Worm (Caenorhabditis elegans) whole organism, mixed stage, embryonic: Measurements from ENCODE around the gene srj-24.

Experiments
- M03D4.4 ChIP-seq: sonication (generic microtip); optimal IDR thresholded peaks from 2 replicates; lab custom pipeline; 2017; ENCODE audit warnings: mild to moderate bottlenecking, missing genetic modification characterization, missing compliant biosample characterization
- bed-3 ChIP-seq: fragments of 200-800 bp; sonication (Bioruptor generic); optimal IDR thresholded peaks from 3 replicates; lab custom pipeline; 2018; ENCODE audit warnings: mild to moderate bottlenecking, missing genetic modification characterization, moderate library complexity, missing compliant biosample characterization
- blmp-1 ChIP-seq: fragments of 150-350 bp; optimal IDR thresholded peaks from 2 replicates; lab custom pipeline; 2014; ENCODE audit warnings: missing biosample characterization, missing genetic modification characterization
- ceh-39 ChIP-seq: fragments of 150-350 bp; optimal IDR thresholded peaks from 2 replicates; lab custom pipeline; 2014; ENCODE audit warnings: missing biosample characterization, missing genetic modification characterization
- ceh-43 ChIP-seq: fragments of 200-800 bp; sonication (Bioruptor generic); optimal IDR thresholded peaks from 2 replicates; lab custom pipeline; 2018; ENCODE audit warnings: mild to moderate bottlenecking, missing genetic modification characterization, moderate library complexity, missing compliant biosample characterization
- ceh-83 ChIP-seq: fragments of 200-800 bp; sonication (Bioruptor generic); optimal IDR thresholded peaks from 2 replicates; lab custom pipeline; 2018; ENCODE audit warnings: mild to moderate bottlenecking, missing genetic modification characterization, missing compliant biosample characterization
- ces-1 ChIP-seq: fragments of 150-350 bp; optimal IDR thresholded peaks from 2 replicates; lab custom pipeline; 2014; ENCODE audit warnings: missing biosample characterization, missing genetic modification reagents, missing genetic modification characterization
- cnd-1 ChIP-seq: fragments of 200-800 bp; sonication (Bioruptor generic); optimal IDR thresholded peaks from 2 replicates; lab custom pipeline; 2018; ENCODE audit warnings: mild to moderate bottlenecking, missing genetic modification characterization, missing compliant biosample characterization
- drap-1 ChIP-seq: fragments of 200-800 bp; sonication (Bioruptor generic); optimal IDR thresholded peaks from 3 replicates; lab custom pipeline; 2018; ENCODE audit warnings: mild to moderate bottlenecking, missing genetic modification characterization, missing compliant biosample characterization
- elt-1 ChIP-seq: sonication (generic microtip); optimal IDR thresholded peaks from 2 replicates; lab custom pipeline; 2017; ENCODE audit warnings: missing genetic modification characterization, mild to moderate bottlenecking, missing compliant biosample characterization, antibody characterized with exemption, moderate library complexity, borderline replicate concordance; ENCODE audit not compliant: insufficient read depth
- elt-3 ChIP-seq: fragments of 150-350 bp; optimal IDR thresholded peaks from 2 replicates; lab custom pipeline; 2014; ENCODE audit warnings: missing biosample characterization, missing genetic modification characterization
- flh-1 ChIP-seq: fragments of 200-800 bp; sonication (Bioruptor generic); optimal IDR thresholded peaks from 2 replicates; lab custom pipeline; 2018; ENCODE audit warnings: mild to moderate bottlenecking, missing genetic modification characterization, moderate library complexity, missing compliant biosample characterization
- ham-2 ChIP-seq: fragments of 200-800 bp; sonication (Bioruptor generic); optimal IDR thresholded peaks from 2 replicates; lab custom pipeline; 2018; ENCODE audit warnings: mild to moderate bottlenecking, missing genetic modification characterization, missing compliant biosample characterization
- hlh-1 ChIP-seq: fragments of 150-350 bp; optimal IDR thresholded peaks from 2 replicates; lab custom pipeline; 2014; ENCODE audit warnings: missing biosample characterization, missing genetic modification reagents, missing genetic modification characterization
- lin-13 ChIP-seq: fragments of 150-350 bp; optimal IDR thresholded peaks from 2 replicates; lab custom pipeline; 2014; ENCODE audit warnings: missing biosample characterization, missing genetic modification characterization
- lin-32 ChIP-seq: fragments of 200-800 bp; sonication (Bioruptor generic); optimal IDR thresholded peaks from 2 replicates; lab custom pipeline; 2018; ENCODE audit warnings: mild to moderate bottlenecking, missing genetic modification characterization, missing compliant biosample characterization
- lsy-2 ChIP-seq: fragments of 150-350 bp; optimal IDR thresholded peaks from 2 replicates; lab custom pipeline; 2014; ENCODE audit warnings: missing biosample characterization, missing genetic modification characterization
- mab-5 ChIP-seq: fragments of 150-350 bp; optimal IDR thresholded peaks from 2 replicates; lab custom pipeline; 2014; ENCODE audit warnings: missing biosample characterization, missing genetic modification characterization
- mep-1 ChIP-seq: fragments of 150-350 bp; optimal IDR thresholded peaks from 2 replicates; lab custom pipeline; 2017; ENCODE audit warnings: missing biosample characterization, missing genetic modification reagents, missing genetic modification characterization, inconsistent platforms
- mls-2 ChIP-seq: sonication (generic microtip); optimal IDR thresholded peaks from 2 replicates; lab custom pipeline; 2016; ENCODE audit warnings: mild to moderate bottlenecking, missing genetic modification characterization, moderate library complexity, missing compliant biosample characterization
- nhr-12 ChIP-seq: fragments of 150-350 bp; optimal IDR thresholded peaks from 2 replicates; lab custom pipeline; 2014; ENCODE audit warnings: missing biosample characterization, missing genetic modification characterization
- nhr-2 ChIP-seq: fragments of 150-350 bp; optimal IDR thresholded peaks from 2 replicates; lab custom pipeline; 2014; ENCODE audit warnings: missing biosample characterization, missing genetic modification characterization
- nhr-237 ChIP-seq: fragments of 150-350 bp; optimal IDR thresholded peaks from 2 replicates; lab custom pipeline; 2014; ENCODE audit warnings: missing biosample characterization, missing genetic modification characterization
- nhr-28 ChIP-seq: fragments of 150-350 bp; optimal IDR thresholded peaks from 2 replicates; lab custom pipeline; 2014; ENCODE audit warnings: missing biosample characterization, missing genetic modification characterization
- nhr-76 ChIP-seq: sonication (generic microtip); optimal IDR thresholded peaks from 2 replicates; lab custom pipeline; 2017; ENCODE audit warnings: missing biosample characterization, missing genetic modification characterization
- pha-4 ChIP-seq: fragments of 150-350 bp; optimal IDR thresholded peaks from 2 replicates; lab custom pipeline; 2018; ENCODE audit warnings: missing biosample characterization, missing genetic modification reagents, missing genetic modification characterization
- sem-2 ChIP-seq: fragments of 200-800 bp; sonication (Bioruptor generic); optimal IDR thresholded peaks from 2 replicates; lab custom pipeline; 2018; ENCODE audit warnings: mild to moderate bottlenecking, missing genetic modification characterization, missing compliant biosample characterization
- snpc-4 ChIP-seq: fragments of 150-350 bp; optimal IDR thresholded peaks from 2 replicates; lab custom pipeline; 2014; ENCODE audit warnings: missing biosample characterization, missing genetic modification characterization
- sptf-1 ChIP-seq: sonication (generic microtip); optimal IDR thresholded peaks from 2 replicates; lab custom pipeline; 2017; ENCODE audit warnings: mild to moderate bottlenecking, missing genetic modification characterization, moderate library complexity, missing compliant biosample characterization
- tbx-8 ChIP-seq: fragments of 200-800 bp; sonication (Bioruptor generic); optimal IDR thresholded peaks from 2 replicates; lab custom pipeline; 2018; ENCODE audit warnings: mild to moderate bottlenecking, missing genetic modification characterization, moderate library complexity, missing compliant biosample characterization
- unc-120 ChIP-seq: sonication (generic microtip); optimal IDR thresholded peaks from 2 replicates; lab custom pipeline; 2017; ENCODE audit warnings: missing genetic modification characterization, missing compliant biosample characterization; ENCODE audit not compliant: poor library complexity, severe bottlenecking
- unc-39 ChIP-seq: fragments of 150-350 bp; optimal IDR thresholded peaks from 2 replicates; lab custom pipeline; 2014; ENCODE audit warnings: missing biosample characterization, missing genetic modification characterization
- unc-62 ChIP-seq: fragments of 150-350 bp; optimal IDR thresholded peaks from 2 replicates; lab custom pipeline; 2014; ENCODE audit warnings: missing biosample characterization, missing genetic modification reagents, missing genetic modification characterization
- zip-8 ChIP-seq: fragments of 150-350 bp; optimal IDR thresholded peaks from 2 replicates; lab custom pipeline; 2014; ENCODE audit warnings: missing biosample characterization, missing genetic modification characterization
- ztf-11 ChIP-seq: fragments of 150-350 bp; optimal IDR thresholded peaks from 2 replicates; lab custom pipeline; 2014; ENCODE audit warnings: missing biosample characterization, missing genetic modification characterization

Gene srj-24

DNA sequence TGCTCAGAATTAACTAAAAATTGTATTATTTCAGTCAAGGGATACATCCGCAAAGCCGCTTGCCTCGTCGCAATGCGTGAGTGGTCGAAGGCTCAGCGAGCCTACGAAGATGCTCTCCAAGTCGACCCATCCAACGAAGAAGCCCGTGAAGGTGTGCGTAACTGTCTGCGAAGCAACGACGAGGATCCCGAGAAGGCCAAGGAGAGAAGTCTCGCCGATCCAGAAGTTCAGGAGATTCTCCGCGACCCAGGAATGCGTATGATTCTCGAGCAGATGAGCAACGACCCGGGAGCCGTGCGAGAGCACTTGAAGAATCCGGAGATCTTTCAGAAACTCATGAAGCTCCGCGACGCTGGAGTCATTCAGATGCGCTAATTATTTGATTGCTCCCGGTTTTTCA is 35.7 kb upstream of the srj-24 start:
- no peak for TF ChIP-seq ceh-39
- TF ChIP-seq ces-1 (GFP tag; lab: Kevin White, UChicago), result no peak
- TF ChIP-seq drap-1, result no peak
- no peak for TF ChIP-seq flh-1 (GFP tag; lab: Kevin White, UChicago)
- no peak for TF ChIP-seq nhr-12 (tag; lab: Kevin White, UChicago)
- TF ChIP-seq elt-3 (tag; lab: Kevin White, UChicago), result no peak
- no peak for TF ChIP-seq zip-8 (tag; lab: Kevin White, UChicago)
- no peak for TF ChIP-seq tbx-8 (GFP tag; lab: Kevin White, UChicago)
- TF ChIP-seq lin-32, result no peak
- TF ChIP-seq unc-120 (tag; lab: Kevin White, UChicago), result no peak
- TF ChIP-seq pha-4, result no peak
- no peak for TF ChIP-seq snpc-4 (tag; lab: Kevin White, UChicago)
- TF ChIP-seq lin-13 (tag; lab: Kevin White, UChicago), result no peak
- no peak for TF ChIP-seq sptf-1 (tag; lab: Kevin White, UChicago)
- TF ChIP-seq nhr-2 (tag; lab: Kevin White, UChicago), result no peak
- no peak for TF ChIP-seq hlh-1 (tag; lab: Kevin White, UChicago)
- TF ChIP-seq nhr-28, result no peak
- TF ChIP-seq ceh-83 (GFP tag; lab: Kevin White, UChicago), result no peak
- no peak for TF ChIP-seq M03D4.4 (tag; lab: Kevin White, UChicago)
- TF ChIP-seq nhr-237 (tag; lab: Kevin White, UChicago), result no peak

DNA sequence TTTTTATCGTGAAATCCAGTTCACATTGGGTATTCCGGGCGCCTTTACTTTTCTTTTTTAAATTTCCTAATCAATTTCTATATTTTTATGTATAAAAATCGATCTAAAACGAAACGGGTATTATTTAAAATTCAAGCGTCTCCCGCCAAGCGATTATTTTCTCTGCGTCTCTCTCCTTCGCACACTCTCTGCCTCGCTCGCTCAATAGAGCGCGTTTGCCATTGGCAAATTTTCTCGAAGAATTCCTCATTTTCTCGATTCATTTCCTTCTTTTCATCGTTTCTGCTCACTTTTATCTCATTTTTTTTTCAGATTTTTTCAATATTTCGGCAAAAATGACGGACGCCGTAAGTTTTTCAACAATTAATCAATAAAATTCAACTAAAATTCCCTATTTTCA is 34.6 kb upstream of the srj-24 start, which contains the start of gene sti-1:
sti-1 (plus strand) TSS at position 263 of the 400 bp plus-strand sequence.
- TF ChIP-seq ceh-83 (GFP tag; lab: Kevin White, UChicago) (no peak), pha-4 (peak; percentile 70), cnd-1 (tag; lab: Kevin White, UChicago) (no peak), unc-120 (tag; lab: Kevin White, UChicago) (peak; percentile 50), tbx-8 (GFP tag; lab: Kevin White, UChicago) (no peak), flh-1 (GFP tag; lab: Kevin White, UChicago) (no peak), blmp-1 (tag; lab: Kevin White, UChicago) (no peak), lin-13 (tag; lab: Kevin White, UChicago) (peak; percentile 69), mab-5 (tag; lab: Kevin White, UChicago) (peak; percentile 77), lsy-2 (peak; percentile 78), drap-1 (no peak), M03D4.4 (tag; lab: Kevin White, UChicago) (peak; percentile 5), ceh-43 (GFP tag; lab: Kevin White, UChicago) (no peak), mep-1 (tag; lab: Kevin White, UChicago) (peak; percentile 94), nhr-237 (tag; lab: Kevin White, UChicago) (peak; percentile 87), elt-1 (tag; lab: Kevin White, UChicago) (no peak), ceh-39 (peak; percentile 84), mls-2 (tag; lab: Kevin White, UChicago) (peak; percentile 26), sem-2 (GFP tag; lab: Kevin White, UChicago) (no peak), unc-39 (tag; lab: Kevin White, UChicago) (no peak), ham-2 (GFP tag; lab: Kevin White, UChicago) (no peak), nhr-76 (no peak), zip-8 (tag; lab: Kevin White, UChicago) (no peak), bed-3 (no peak), sptf-1 (tag; lab: Kevin White, UChicago) (peak; percentile 49), nhr-12 (tag; lab: Kevin White, UChicago) (no peak), elt-3 (tag; lab: Kevin White, UChicago) (no peak), unc-62 (GFP tag; lab: Kevin White, UChicago) (peak; percentile 48), nhr-2 (tag; lab: Kevin White, UChicago) (peak; percentile 38), nhr-28 (no peak), ces-1 (GFP tag; lab: Kevin White, UChicago) (peak; percentile 78), lin-32 (no peak), hlh-1 (tag; lab: Kevin White, UChicago) (peak; percentile 19), snpc-4 (tag; lab: Kevin White, UChicago) (no peak), ztf-11 (tag; lab: Kevin White, UChicago) (no peak)

DNA sequence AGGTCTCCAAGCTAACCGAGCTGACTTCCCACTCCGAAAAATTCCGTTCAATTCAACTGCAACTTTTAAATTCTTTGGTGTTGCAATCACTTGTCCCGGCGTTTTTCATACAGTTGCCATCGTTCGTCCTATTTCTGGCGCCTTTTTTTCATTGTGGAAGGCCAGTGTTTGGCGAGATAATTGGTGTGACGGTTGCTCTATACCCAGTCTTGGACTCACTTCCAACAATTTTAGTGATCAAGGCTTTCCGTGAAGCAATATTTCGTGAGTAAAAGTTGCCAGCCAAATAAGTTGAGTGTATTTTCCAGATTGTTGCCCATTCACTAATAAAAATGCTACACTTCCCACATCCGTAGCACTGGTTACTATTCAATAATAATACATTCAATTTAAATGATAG is 33.5 kb upstream of the srj-24 start:
- no peak for TF ChIP-seq ces-1 (GFP tag; lab: Kevin White, UChicago)
- no peak for TF ChIP-seq elt-3 (tag; lab: Kevin White, UChicago)
- no peak for TF ChIP-seq drap-1
- TF ChIP-seq unc-120 (tag; lab: Kevin White, UChicago), result no peak
- TF ChIP-seq nhr-2 (tag; lab: Kevin White, UChicago), result no peak
- no peak for TF ChIP-seq mab-5 (tag; lab: Kevin White, UChicago)
- TF ChIP-seq lin-32, result no peak
- no peak for TF ChIP-seq unc-62 (GFP tag; lab: Kevin White, UChicago)
- no peak for TF ChIP-seq nhr-76
- no peak for TF ChIP-seq flh-1 (GFP tag; lab: Kevin White, UChicago)
- TF ChIP-seq zip-8 (tag; lab: Kevin White, UChicago), result no peak
- no peak for TF ChIP-seq ceh-83 (GFP tag; lab: Kevin White, UChicago)
- no peak for TF ChIP-seq mep-1 (tag; lab: Kevin White, UChicago)
- no peak for TF ChIP-seq unc-39 (tag; lab: Kevin White, UChicago)
- no peak for TF ChIP-seq tbx-8 (GFP tag; lab: Kevin White, UChicago)
- TF ChIP-seq ceh-39, result no peak
- TF ChIP-seq nhr-12 (tag; lab: Kevin White, UChicago), result no peak
- TF ChIP-seq nhr-237 (tag; lab: Kevin White, UChicago), result no peak
- no peak for TF ChIP-seq elt-1 (tag; lab: Kevin White, UChicago)
- TF ChIP-seq, all 35 proteins: peak for 0
